Worm (Caenorhabditis elegans): ENCODE results near the gene myo-5.

DNA sequence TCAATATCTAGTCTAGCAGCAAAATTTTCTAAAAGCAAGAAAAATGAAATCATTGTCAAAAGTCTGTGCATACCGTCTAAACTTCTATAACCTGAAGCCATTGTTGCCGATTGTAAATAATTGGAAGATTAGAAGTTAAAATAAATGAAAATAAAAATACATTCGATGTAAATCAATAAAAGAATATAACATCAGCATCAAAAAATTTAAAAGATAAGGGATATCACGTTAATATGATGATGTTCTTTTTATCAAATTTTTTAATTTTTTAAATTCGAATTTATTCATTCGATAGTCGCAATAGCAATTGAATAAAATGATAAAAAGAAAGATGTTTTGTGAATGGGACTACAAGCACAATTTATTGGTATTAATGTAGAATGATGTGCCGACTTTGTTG, 23.6 kb upstream of the myo-5 start, which contains the start of gene C09H5.7:
- no peak for TF ChIP-seq gmeb-2 (tag; optimal IDR thresholded peaks at IDR 0.05)
- TF ChIP-seq tbx-7 (tag; optimal IDR thresholded peaks at IDR 0.05): no peak
- TF ChIP-seq unc-55 (GFP tag; optimal IDR thresholded peaks at IDR 0.05): no peak
- TF ChIP-seq tbx-2 (tag; optimal IDR thresholded peaks at IDR 0.05): no peak
- no peak for TF ChIP-seq pqm-1 (tag; optimal IDR thresholded peaks at IDR 0.05)
- no peak for TF ChIP-seq fax-1 (tag; optimal IDR thresholded peaks at IDR 0.05)
- TF ChIP-seq eyg-1 (tag; optimal IDR thresholded peaks at IDR 0.05): no peak
- no peak for TF ChIP-seq ama-1 (optimal IDR thresholded peaks at IDR 0.05)
- TF ChIP-seq ztf-16 (tag; optimal IDR thresholded peaks at IDR 0.05): no peak
- TF ChIP-seq hlh-8 (tag; optimal IDR thresholded peaks at IDR 0.05): no peak
- TF ChIP-seq nhr-11 (tag; optimal IDR thresholded peaks at IDR 0.05): no peak

Measured in whole organism, late embryonic.